Worm (Caenorhabditis elegans) whole organism, midembryonic: Measurements from ENCODE around the gene K01G5.8.

Source experiments
- T22C8.4 ChIP-seq: fragments of 200-800 bp; sonication (Bioruptor generic); IDR thresholded peaks from 2 replicates; pipeline ENCODE4 v1.3.6; 2022; ENCODE audit warnings: missing genetic modification characterization, missing compliant biosample characterization
- cog-1 ChIP-seq: sonication (generic microtip); optimal IDR thresholded peaks from 2 replicates; lab custom pipeline; 2016; ENCODE audit warnings: missing genetic modification characterization, missing compliant biosample characterization
- flt-1 ChIP-seq: fragments of 200-800 bp; sonication (Bioruptor generic); IDR thresholded peaks from 2 replicates; pipeline ENCODE4 v1.3.6; 2022; ENCODE audit warnings: missing genetic modification characterization, missing compliant biosample characterization
- klf-2 ChIP-seq: fragments of 200-800 bp; sonication (Bioruptor generic); conservative IDR thresholded peaks from 2 replicates; pipeline ENCODE4 v1.3.6; 2022; ENCODE audit warnings: missing genetic modification reagents, missing genetic modification characterization, missing compliant biosample characterization
- med-1 ChIP-seq: sonication (generic microtip); optimal IDR thresholded peaks from 2 replicates; lab custom pipeline; 2017; ENCODE audit warnings: missing genetic modification characterization, mild to moderate bottlenecking, missing compliant biosample characterization, antibody characterized with exemption, missing genetic modification reagents; ENCODE audit not compliant: insufficient read depth
- ref-1 ChIP-seq: fragments of 200-800 bp; sonication (Bioruptor generic); conservative IDR thresholded peaks from 2 replicates; pipeline ENCODE4 v1.3.6; 2022; ENCODE audit warnings: missing genetic modification reagents, missing genetic modification characterization, missing compliant biosample characterization
- tab-1 ChIP-seq: fragments of 200-800 bp; sonication (Bioruptor generic); IDR thresholded peaks from 2 replicates; pipeline ENCODE4 v1.3.6; 2022; ENCODE audit warnings: missing genetic modification characterization, missing compliant biosample characterization
- ztf-23 ChIP-seq: fragments of 200-800 bp; sonication (Bioruptor generic); IDR thresholded peaks from 2 replicates; pipeline ENCODE4 v1.3.6; 2022; ENCODE audit warnings: missing genetic modification reagents, missing genetic modification characterization, missing compliant biosample characterization
- ztf-29 ChIP-seq: fragments of 200-800 bp; sonication (Bioruptor generic); IDR thresholded peaks from 2 replicates; pipeline ENCODE4 v1.3.6; 2022; ENCODE audit warnings: missing genetic modification reagents, missing genetic modification characterization, missing compliant biosample characterization

DNA sequence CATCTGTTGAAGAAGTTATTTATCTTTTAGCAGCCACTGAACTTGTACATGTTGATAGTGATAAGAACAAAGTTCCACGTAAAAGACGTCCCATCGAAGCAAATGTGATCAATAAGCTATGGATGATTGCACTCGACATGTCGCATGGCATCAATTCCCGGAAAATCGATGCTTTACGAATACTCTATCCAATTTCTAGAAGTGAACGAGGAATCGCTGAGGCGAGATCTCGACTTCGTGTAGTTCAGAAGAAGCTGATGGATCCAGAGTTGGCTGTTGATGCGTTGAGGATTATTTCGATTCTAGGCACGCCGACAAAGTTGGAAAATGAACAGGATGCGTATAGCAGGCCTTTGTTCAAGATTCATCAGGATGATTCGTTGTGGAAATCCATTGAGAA lies 29.1 kb upstream of the K01G5.8 start:
- TF ChIP-seq cog-1 (tag; lab: Kevin White, UChicago) (no peak), ref-1 (GFP tag; lab: Robert Waterston, UW) (no peak), ztf-29 (GFP tag; lab: Robert Waterston, UW) (no peak), tab-1 (no peak), T22C8.4 (GFP tag; lab: Robert Waterston, UW) (no peak), ztf-23 (no peak), med-1 (GFP tag; lab: Kevin White, UChicago) (no peak), flt-1 (GFP tag; lab: Robert Waterston, UW) (no peak), klf-2 (GFP tag; lab: Robert Waterston, UW) (no peak)
